Worm (Caenorhabditis elegans) whole organism, L1 larva: Measurements from ENCODE around the gene otpl-4.
A peak's percentile ranks its signal among the peaks of the same experiment; 100 is the strongest.

Experiments used
- C16A3.4 ChIP-seq: fragments of 150-350 bp; optimal IDR thresholded peaks from 2 replicates; lab custom pipeline; 2014; ENCODE audit warnings: missing biosample characterization, missing genetic modification characterization
- C34B4.2 ChIP-seq: sonication (generic microtip); optimal IDR thresholded peaks from 2 replicates; lab custom pipeline; 2017; ENCODE audit warnings: mild to moderate bottlenecking, missing genetic modification characterization, missing compliant biosample characterization
- Y116A8C.19 ChIP-seq: sonication (generic microtip); optimal IDR thresholded peaks from 2 replicates; lab custom pipeline; 2016; ENCODE audit warnings: missing compliant biosample characterization, missing genetic modification characterization, borderline replicate concordance
- aha-1 ChIP-seq: fragments of 150-350 bp; optimal IDR thresholded peaks from 2 replicates; lab custom pipeline; 2014; ENCODE audit warnings: missing biosample characterization, missing genetic modification characterization
- blmp-1 ChIP-seq: fragments of 150-350 bp; optimal IDR thresholded peaks from 2 replicates; lab custom pipeline; 2014; ENCODE audit warnings: missing biosample characterization, missing genetic modification characterization
- ceh-63 ChIP-seq: fragments of 200-800 bp; sonication (Bioruptor generic); optimal IDR thresholded peaks from 2 replicates; lab custom pipeline; 2018; ENCODE audit warnings: mild to moderate bottlenecking, missing genetic modification characterization, missing compliant biosample characterization
- ceh-82 ChIP-seq, 3 experiments: fragments of 150-350 bp in 1 of 3; sonication (generic microtip) in 2 of 3; optimal IDR thresholded peaks; 2 replicates each; lab custom pipeline; 2014 to 2017; ENCODE audit warnings: missing biosample characterization in 3 of 3, missing genetic modification characterization in 3 of 3
- dsc-1 ChIP-seq: sonication (generic microtip); optimal IDR thresholded peaks from 2 replicates; lab custom pipeline; 2016; ENCODE audit warnings: mild to moderate bottlenecking, missing genetic modification characterization, missing compliant biosample characterization
- efl-1 ChIP-seq, 4 experiments: fragments of 150-350 bp; optimal IDR thresholded peaks in 3 of 4; peaks in 1 of 4; 1 replicate in 1 of 4; 2 replicates in 3 of 4; lab custom pipeline; 2014; ENCODE audit warnings: missing biosample characterization in 2 of 4, missing genetic modification characterization in 2 of 4, missing genetic modification reagents in 2 of 4
- egl-27 ChIP-seq, 2 experiments: fragments of 150-350 bp in 1 of 2; sonication (generic microtip); optimal IDR thresholded peaks; 3 replicates each; lab custom pipeline; 2017 to 2018; ENCODE audit warnings: missing biosample characterization in 2 of 2, missing genetic modification characterization in 2 of 2, missing genetic modification reagents in 2 of 2
- elt-2 ChIP-seq: sonication (generic microtip); optimal IDR thresholded peaks from 2 replicates; lab custom pipeline; 2016; ENCODE audit warnings: missing genetic modification characterization, mild to moderate bottlenecking, inconsistent platforms, missing compliant biosample characterization, missing genetic modification reagents
- elt-3 ChIP-seq, 6 experiments: fragments of 150-350 bp in 1 of 6; sonication (generic microtip); optimal IDR thresholded peaks; 2 replicates each; lab custom pipeline; 2017 to 2018; ENCODE audit warnings: missing biosample characterization in 6 of 6, missing genetic modification characterization in 6 of 6, inconsistent platforms in 1 of 6
- ets-5 ChIP-seq: fragments of 200-800 bp; sonication (Bioruptor generic); IDR thresholded peaks from 2 replicates; pipeline ENCODE4 v1.3.6; 2022; ENCODE audit warnings: missing genetic modification characterization, missing compliant biosample characterization
- fkh-10 ChIP-seq: sonication (generic microtip); optimal IDR thresholded peaks from 2 replicates; lab custom pipeline; 2017; ENCODE audit warnings: missing biosample characterization, missing genetic modification reagents, missing genetic modification characterization
- fkh-8 ChIP-seq: sonication (generic microtip); optimal IDR thresholded peaks from 2 replicates; lab custom pipeline; 2016; ENCODE audit warnings: mild to moderate bottlenecking, missing genetic modification characterization, missing compliant biosample characterization
- grh-1 ChIP-seq: fragments of 200-800 bp; sonication (Bioruptor generic); IDR thresholded peaks from 2 replicates; pipeline ENCODE4 v1.3.6; 2022; ENCODE audit warnings: missing genetic modification reagents, missing genetic modification characterization, missing compliant biosample characterization
- hlh-17 ChIP-seq: fragments of 200-800 bp; sonication (Bioruptor generic); optimal IDR thresholded peaks from 2 replicates; lab custom pipeline; 2018; ENCODE audit warnings: missing genetic modification characterization, mild to moderate bottlenecking, missing compliant biosample characterization, moderate library complexity, borderline replicate concordance
- irx-1 ChIP-seq: sonication (generic microtip); optimal IDR thresholded peaks from 2 replicates; lab custom pipeline; 2016; ENCODE audit warnings: missing genetic modification characterization, missing compliant biosample characterization
- isw-1 ChIP-seq: fragments of 200-800 bp; sonication (Bioruptor generic); IDR thresholded peaks from 2 replicates; pipeline ENCODE4 v1.3.6; 2022; ENCODE audit warnings: missing genetic modification characterization, missing compliant biosample characterization
- lin-39 ChIP-seq: fragments of 150-350 bp; optimal IDR thresholded peaks from 2 replicates; lab custom pipeline; 2014; ENCODE audit warnings: missing biosample characterization, missing genetic modification reagents, missing genetic modification characterization
- lir-3 ChIP-seq: sonication (generic microtip); optimal IDR thresholded peaks from 2 replicates; lab custom pipeline; 2016; ENCODE audit warnings: mild to moderate bottlenecking, missing genetic modification characterization, moderate library complexity, missing compliant biosample characterization; ENCODE audit not compliant: poor library complexity
- mdl-1 ChIP-seq, 2 experiments: fragments of 150-350 bp; optimal IDR thresholded peaks; 2 replicates each; lab custom pipeline; 2014 to 2017; ENCODE audit warnings: missing biosample characterization in 2 of 2, missing genetic modification characterization in 2 of 2, inconsistent platforms in 1 of 2
- mep-1 ChIP-seq: fragments of 150-350 bp; optimal IDR thresholded peaks from 2 replicates; lab custom pipeline; 2014; ENCODE audit warnings: missing biosample characterization, missing genetic modification characterization
- nhr-237 ChIP-seq: fragments of 150-350 bp; optimal IDR thresholded peaks from 2 replicates; lab custom pipeline; 2014; ENCODE audit warnings: missing biosample characterization, missing genetic modification characterization
- nhr-47 ChIP-seq: sonication (generic microtip); optimal IDR thresholded peaks from 2 replicates; lab custom pipeline; 2016; ENCODE audit warnings: mild to moderate bottlenecking, missing genetic modification characterization, moderate library complexity, missing compliant biosample characterization
- nhr-76 ChIP-seq: sonication (generic microtip); optimal IDR thresholded peaks from 2 replicates; lab custom pipeline; 2017; ENCODE audit warnings: missing biosample characterization, missing genetic modification characterization
- nhr-77 ChIP-seq: fragments of 150-350 bp; optimal IDR thresholded peaks from 2 replicates; lab custom pipeline; 2014; ENCODE audit warnings: missing biosample characterization, missing genetic modification characterization
- nhr-84 ChIP-seq: sonication (generic microtip); optimal IDR thresholded peaks from 2 replicates; lab custom pipeline; 2017; ENCODE audit warnings: missing biosample characterization, missing genetic modification characterization
- nhr-85 ChIP-seq: sonication (generic microtip); peaks from one replicate; lab custom pipeline; 2016; ENCODE audit warnings: missing genetic modification characterization, inconsistent platforms, missing compliant biosample characterization
- pag-3 ChIP-seq: sonication (generic microtip); optimal IDR thresholded peaks from 2 replicates; lab custom pipeline; 2017; ENCODE audit warnings: missing genetic modification characterization, mild to moderate bottlenecking, missing compliant biosample characterization, antibody characterized with exemption, borderline replicate concordance; ENCODE audit not compliant: insufficient read depth
- pqm-1 ChIP-seq: sonication (generic microtip); optimal IDR thresholded peaks from 3 replicates; lab custom pipeline; 2017; ENCODE audit warnings: missing biosample characterization, missing genetic modification characterization
- rnt-1 ChIP-seq: sonication (generic microtip); optimal IDR thresholded peaks from 2 replicates; lab custom pipeline; 2016; ENCODE audit warnings: mild to moderate bottlenecking, missing genetic modification characterization, moderate library complexity, missing compliant biosample characterization
- snu-23 ChIP-seq: sonication (generic microtip); optimal IDR thresholded peaks from 2 replicates; lab custom pipeline; 2016; ENCODE audit warnings: missing genetic modification characterization, missing compliant biosample characterization
- sox-4 ChIP-seq: sonication (generic microtip); optimal IDR thresholded peaks from 2 replicates; lab custom pipeline; 2016; ENCODE audit warnings: missing genetic modification characterization, missing compliant biosample characterization
- sup-37 ChIP-seq: fragments of 200-800 bp; sonication (Bioruptor generic); optimal IDR thresholded peaks from 2 replicates; lab custom pipeline; 2018; ENCODE audit warnings: mild to moderate bottlenecking, missing genetic modification characterization, missing compliant biosample characterization
- tbx-2 ChIP-seq: sonication (generic microtip); optimal IDR thresholded peaks from 2 replicates; lab custom pipeline; 2016; ENCODE audit warnings: missing genetic modification characterization, missing compliant biosample characterization
- tlp-1 ChIP-seq: fragments of 150-350 bp; optimal IDR thresholded peaks from 2 replicates; lab custom pipeline; 2014; ENCODE audit warnings: missing biosample characterization, missing genetic modification characterization
- unc-130 ChIP-seq: fragments of 150-350 bp; optimal IDR thresholded peaks from 2 replicates; lab custom pipeline; 2017; ENCODE audit warnings: missing biosample characterization, missing genetic modification characterization, inconsistent platforms
- unc-86 ChIP-seq: sonication (generic microtip); optimal IDR thresholded peaks from 2 replicates; lab custom pipeline; 2016; ENCODE audit warnings: missing genetic modification characterization, missing compliant biosample characterization
- unc-98 ChIP-seq: fragments of 200-800 bp; sonication (Bioruptor generic); IDR thresholded peaks from 2 replicates; pipeline ENCODE4 v1.3.6; 2022; ENCODE audit warnings: missing genetic modification characterization, missing compliant biosample characterization
- vab-15 ChIP-seq: sonication (generic microtip); optimal IDR thresholded peaks from 2 replicates; lab custom pipeline; 2017; ENCODE audit warnings: missing genotype, mild to moderate bottlenecking, missing genetic modification characterization, missing compliant biosample characterization
- ztf-4 ChIP-seq: fragments of 150-350 bp; optimal IDR thresholded peaks from 2 replicates; lab custom pipeline; 2014; ENCODE audit warnings: missing biosample characterization, missing genetic modification characterization

Gene otpl-4

ce11 chrV:8560916-8561315, 23.8 kb downstream of the otpl-4 start, which contains the start of gene acr-16:
acr-16 (plus strand) TSS chrV:8561216.
- TF ChIP-seq ceh-63 (GFP tag; lab: Kevin White, UChicago) = no peak
- no peak for TF ChIP-seq sup-37
- TF ChIP-seq elt-2 (tag; lab: Kevin White, UChicago) = no peak
- no peak for TF ChIP-seq nhr-237 (tag; lab: Kevin White, UChicago)
- TF ChIP-seq unc-86 (tag; lab: Kevin White, UChicago) = no peak
- TF ChIP-seq unc-98 (GFP tag; lab: Robert Waterston, UW) = no peak
- TF ChIP-seq egl-27 (tag; optimal IDR thresholded peaks at IDR 0.05; lab: Kevin White, UChicago) = no peak
- TF ChIP-seq tbx-2 (tag; lab: Kevin White, UChicago) = no peak
- TF ChIP-seq unc-130 (tag; lab: Kevin White, UChicago) = no peak
- no peak for TF ChIP-seq mdl-1 (tag; optimal IDR thresholded peaks at IDR 0.05; lab: Kevin White, UChicago)
- no peak for TF ChIP-seq mep-1 (tag; lab: Kevin White, UChicago)
- no peak for TF ChIP-seq Y116A8C.19 (tag; lab: Kevin White, UChicago)
- TF ChIP-seq snu-23 (GFP tag; lab: Kevin White, UChicago) = no peak
- no peak for TF ChIP-seq lin-39 (tag; lab: Kevin White, UChicago)
- no peak for TF ChIP-seq C34B4.2 (tag; lab: Kevin White, UChicago)
- no peak for TF ChIP-seq grh-1 (GFP tag; lab: Robert Waterston, UW)
- no peak for TF ChIP-seq ceh-82 (tag; optimal IDR thresholded peaks at IDR 0.05; lab: Kevin White, UChicago)
- TF ChIP-seq blmp-1 = no peak
- no peak for TF ChIP-seq C16A3.4 (tag; lab: Kevin White, UChicago)
- no peak for TF ChIP-seq tlp-1 (tag; lab: Kevin White, UChicago)

- TF ChIP-seq ets-5 (GFP tag; lab: Robert Waterston, UW) (no peak), tbx-2 (tag; lab: Kevin White, UChicago) (no peak), efl-1 (optimal IDR thresholded peaks at IDR 0.05; lab: Kevin White, UChicago) (no peak), efl-1 (GFP tag; optimal IDR thresholded peaks at IDR 0.05 in 1 of 2; lab: Kevin White, UChicago) (no peak), dsc-1 (no peak), hlh-17 (GFP tag; lab: Kevin White, UChicago) (no peak)
Observed at ce11 chrV:8565075-8565474, 27.9 kb downstream of the otpl-4 start, which contains the start of gene F25G6.8. F25G6.8 (minus strand) TSS chrV:8565175.

ce11 chrV:8569172-8569571, 32.0 kb downstream of the otpl-4 start:
- TF ChIP-seq Y116A8C.19 (tag; lab: Kevin White, UChicago) (no peak), efl-1 (optimal IDR thresholded peaks at IDR 0.05; lab: Kevin White, UChicago) (no peak), efl-1 (GFP tag; optimal IDR thresholded peaks at IDR 0.05 in 1 of 2; lab: Kevin White, UChicago) (peak in 1 of 2 experiments; percentile 76)

- peak; percentile 10 for TF ChIP-seq C16A3.4 (tag; lab: Kevin White, UChicago)
- TF ChIP-seq ets-5 (GFP tag; lab: Robert Waterston, UW) = no peak
- TF ChIP-seq unc-130 (tag; lab: Kevin White, UChicago) = peak; percentile 12
- peak in 1 of 2 experiments; percentile 37 for TF ChIP-seq mdl-1 (tag; optimal IDR thresholded peaks at IDR 0.05; lab: Kevin White, UChicago)
- peak; percentile 86 for TF ChIP-seq nhr-85
- TF ChIP-seq C34B4.2 (tag; lab: Kevin White, UChicago) = no peak
- peak; percentile 12 for TF ChIP-seq elt-2 (tag; lab: Kevin White, UChicago)
- TF ChIP-seq irx-1 = peak; percentile 80
- TF ChIP-seq tbx-2 (tag; lab: Kevin White, UChicago) = peak; percentile 81
- TF ChIP-seq pqm-1 = no peak
- TF ChIP-seq elt-3 (tag; optimal IDR thresholded peaks at IDR 0.05; lab: Kevin White, UChicago) = peak in 2 of 6 experiments; percentile 13 to 17
- no peak for TF ChIP-seq pag-3 (tag; lab: Kevin White, UChicago)
- TF ChIP-seq grh-1 (GFP tag; lab: Robert Waterston, UW) = peak; percentile 44
- TF ChIP-seq lin-39 (tag; lab: Kevin White, UChicago) = peak; percentile 76
- TF ChIP-seq vab-15 (tag; lab: Kevin White, UChicago) = no peak
- peak; percentile 12 for TF ChIP-seq ztf-4 (tag; lab: Kevin White, UChicago)
- no peak for TF ChIP-seq Y116A8C.19 (tag; lab: Kevin White, UChicago)
- peak; percentile 66 for TF ChIP-seq isw-1 (GFP tag; lab: Robert Waterston, UW)
- TF ChIP-seq rnt-1 (tag; lab: Kevin White, UChicago) = peak; percentile 86
- TF ChIP-seq unc-98 (GFP tag; lab: Robert Waterston, UW) = no peak
- no peak for TF ChIP-seq nhr-76 (tag; lab: Kevin White, UChicago)
- no peak for TF ChIP-seq ceh-63 (GFP tag; lab: Kevin White, UChicago)
- no peak for TF ChIP-seq aha-1
- peak; percentile 9 for TF ChIP-seq fkh-8 (tag; lab: Kevin White, UChicago)
- peak; percentile 89 for TF ChIP-seq nhr-47 (tag; lab: Kevin White, UChicago)
- TF ChIP-seq hlh-17 (GFP tag; lab: Kevin White, UChicago) = no peak
- no peak for TF ChIP-seq nhr-77 (tag; lab: Kevin White, UChicago)
- TF ChIP-seq nhr-84 (tag; lab: Kevin White, UChicago) = no peak
- TF ChIP-seq sox-4 (tag; lab: Kevin White, UChicago) = peak; percentile 57
- peak; percentile 47 for TF ChIP-seq lir-3 (tag; lab: Kevin White, UChicago)
- no peak for TF ChIP-seq fkh-10 (GFP tag; lab: Kevin White, UChicago)
Observed at ce11 chrV:8569841-8570361, 32.8 kb downstream of the otpl-4 start, which contains the start of the genes F25G6.9 and symk-1. F25G6.9 (minus strand) TSS chrV:8570000. symk-1 (plus strand) TSS chrV:8570311.
